Worm (Caenorhabditis elegans): ENCODE data around the gene F56D6.6.
A peak's percentile ranks its signal among the peaks of the same experiment; 100 is the strongest.

Gene F56D6.6

DNA sequence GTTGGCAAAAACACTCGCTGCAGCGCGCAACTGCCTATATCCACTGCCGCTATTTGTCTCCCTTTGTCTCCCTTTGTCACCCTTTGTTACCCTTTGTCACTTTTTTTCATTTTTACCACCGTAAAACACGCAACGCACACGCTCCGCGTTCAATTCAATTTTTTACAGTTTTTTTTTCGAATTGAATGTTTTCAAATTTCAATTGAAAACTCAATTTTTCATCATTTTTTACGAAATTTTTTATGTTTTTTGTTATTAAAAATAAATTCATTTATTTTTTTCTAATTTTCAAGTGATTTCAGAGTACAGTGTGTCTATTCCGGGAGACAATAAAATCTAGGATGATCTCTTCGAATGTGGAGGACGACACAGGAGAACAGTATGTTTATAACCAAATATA is 39.9 kb downstream of the F56D6.6 start, which contains the start of gene Y46C8AL.11:
Gene Y46C8AL.11 (plus strand): TSS at position 301 of the 400 bp plus-strand sequence.
- TF ChIP-seq nfya-1 (tag; optimal IDR thresholded peaks at IDR 0.05), result no peak
- TF ChIP-seq pros-1 (tag; optimal IDR thresholded peaks at IDR 0.05), result no peak
- no peak for TF ChIP-seq ceh-14 (tag; optimal IDR thresholded peaks at IDR 0.05)
- no peak for TF ChIP-seq F13H6.1 (tag; optimal IDR thresholded peaks at IDR 0.05)
- no peak for TF ChIP-seq elt-2 (tag; optimal IDR thresholded peaks at IDR 0.05)
- TF ChIP-seq unc-86 (tag; optimal IDR thresholded peaks at IDR 0.05), result no peak
- TF ChIP-seq ceh-31 (tag; optimal IDR thresholded peaks at IDR 0.05), result no peak
- TF ChIP-seq tbx-2 (tag; optimal IDR thresholded peaks at IDR 0.05), result no peak
- no peak for TF ChIP-seq rnt-1 (tag; optimal IDR thresholded peaks at IDR 0.05)
- no peak for TF ChIP-seq pat-9 (tag; optimal IDR thresholded peaks at IDR 0.05)
- no peak for TF ChIP-seq ceh-2 (tag; optimal IDR thresholded peaks at IDR 0.05)
- no peak for TF ChIP-seq pag-3 (tag; optimal IDR thresholded peaks at IDR 0.05; ENCODE audit: borderline replicate concordance)
- no peak for TF ChIP-seq sdc-2 (tag; optimal IDR thresholded peaks at IDR 0.05)
- no peak for TF ChIP-seq syd-9 (tag; optimal IDR thresholded peaks at IDR 0.05)
- TF ChIP-seq eyg-1 (tag; optimal IDR thresholded peaks at IDR 0.05), result no peak
- TF ChIP-seq fkh-10 (GFP tag; optimal IDR thresholded peaks at IDR 0.05), result no peak
- TF ChIP-seq ceh-24 (tag; optimal IDR thresholded peaks at IDR 0.05), result no peak
- no peak for TF ChIP-seq hlh-13 (GFP tag; optimal IDR thresholded peaks at IDR 0.05)

DNA sequence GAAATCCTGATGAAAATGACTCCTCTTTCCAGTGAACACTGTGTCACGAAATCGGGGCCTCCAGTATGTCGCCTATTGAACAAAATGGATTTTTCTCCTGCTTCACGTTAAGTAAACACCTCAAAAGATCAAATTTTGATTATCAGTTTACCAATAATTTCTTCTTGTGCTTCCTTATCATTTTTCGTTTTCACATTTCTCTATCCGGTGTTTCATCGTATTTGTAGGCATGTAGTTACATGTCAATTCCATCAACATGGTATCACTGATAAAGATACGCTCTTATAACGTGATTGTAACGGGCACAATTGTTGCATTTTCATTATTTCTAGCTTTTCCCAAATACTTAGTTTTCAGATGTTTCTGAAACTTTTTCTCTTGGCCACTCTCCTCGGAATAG is 41.4 kb downstream of the F56D6.6 start, which contains the start of gene clec-72:
Gene clec-72 (plus strand): TSS at position 358 of the 400 bp plus-strand sequence.
- no peak for TF ChIP-seq C38D4.7 (GFP tag; optimal IDR thresholded peaks at IDR 0.05)
- TF ChIP-seq elt-2 (tag; optimal IDR thresholded peaks at IDR 0.05), result peak; percentile 29
- no peak for TF ChIP-seq pha-2 (tag; optimal IDR thresholded peaks at IDR 0.05)
